Worm (Caenorhabditis elegans) whole organism, late embryonic: ENCODE data around the gene R10E11.9.

Experiments
- C08G9.2 ChIP-seq: sonication (generic microtip); optimal IDR thresholded peaks from 2 replicates; lab custom pipeline; 2016; ENCODE audit warnings: mild to moderate bottlenecking, missing genetic modification characterization, moderate library complexity, missing compliant biosample characterization
- C38D4.7 ChIP-seq: fragments of 200-800 bp; sonication (Bioruptor generic); optimal IDR thresholded peaks from 2 replicates; lab custom pipeline; 2018; ENCODE audit warnings: mild to moderate bottlenecking, missing genetic modification characterization, moderate library complexity, missing compliant biosample characterization
- elt-2 ChIP-seq: sonication (generic microtip); optimal IDR thresholded peaks from 2 replicates; lab custom pipeline; 2016; ENCODE audit warnings: missing genetic modification reagents, missing genetic modification characterization, missing compliant biosample characterization
- gmeb-2 ChIP-seq: sonication (generic microtip); optimal IDR thresholded peaks from 2 replicates; lab custom pipeline; 2016; ENCODE audit warnings: missing genetic modification characterization, inconsistent platforms, missing compliant biosample characterization
- hlh-30 ChIP-seq: sonication (generic microtip); optimal IDR thresholded peaks from 2 replicates; lab custom pipeline; 2017; ENCODE audit warnings: antibody characterized with exemption, missing genetic modification characterization, missing compliant biosample characterization; ENCODE audit not compliant: insufficient read depth
- hlh-6 ChIP-seq: sonication (generic microtip); optimal IDR thresholded peaks from 2 replicates; lab custom pipeline; 2016; ENCODE audit warnings: missing genotype, missing genetic modification characterization, missing compliant biosample characterization
- nfya-1 ChIP-seq: sonication (generic microtip); optimal IDR thresholded peaks from 2 replicates; lab custom pipeline; 2017; ENCODE audit warnings: missing genetic modification characterization, mild to moderate bottlenecking, missing compliant biosample characterization, antibody characterized with exemption, moderate library complexity
- nhr-11 ChIP-seq: fragments of 150-350 bp; optimal IDR thresholded peaks from 2 replicates; lab custom pipeline; 2014; ENCODE audit warnings: missing biosample characterization, missing genetic modification characterization

DNA sequence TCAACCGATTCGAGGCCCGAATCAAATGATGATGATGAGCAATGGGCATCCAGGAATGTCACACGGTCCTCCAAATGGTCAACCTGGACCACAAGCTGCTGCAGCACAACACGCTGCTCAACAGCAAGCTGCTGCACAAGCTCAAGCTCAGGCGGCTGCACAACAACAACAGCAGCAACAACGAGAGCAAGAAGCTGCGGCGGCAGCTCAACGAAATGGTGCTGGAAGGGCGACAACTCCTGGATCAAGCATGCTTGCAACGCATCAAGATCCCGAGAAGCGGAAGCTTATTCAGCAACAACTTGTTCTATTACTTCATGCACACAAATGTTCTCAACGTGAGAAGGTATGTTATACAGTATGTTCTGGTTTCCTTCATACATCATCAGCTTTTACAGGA, 25.4 kb downstream of the R10E11.9 start:
- TF ChIP-seq nhr-11 (tag; lab: Kevin White, UChicago) (no peak), C08G9.2 (no peak), C38D4.7 (GFP tag; lab: Kevin White, UChicago) (no peak), elt-2 (tag; lab: Kevin White, UChicago) (no peak), hlh-6 (tag; lab: Kevin White, UChicago) (no peak), hlh-30 (tag; lab: Kevin White, UChicago) (no peak), gmeb-2 (tag; lab: Kevin White, UChicago) (no peak), nfya-1 (no peak)
